Fruit fly (Drosophila melanogaster) whole organism, prepupa: Measurements from ENCODE around the gene net.

Experiments used
- CG11294 ChIP-seq: fragments of 200-800 bp; sonication (Bioruptor generic); IDR thresholded peaks from 2 replicates; pipeline ENCODE4 v1.3.6; 2022; ENCODE audit warnings: missing biosample characterization, missing genetic modification characterization
- CG1621 ChIP-seq: fragments of 200-800 bp; sonication (Bioruptor generic); optimal IDR thresholded peaks from 3 replicates; lab custom pipeline; 2018; ENCODE audit warnings: missing biosample characterization, mild to moderate bottlenecking, missing genetic modification characterization
- CG16779 ChIP-seq: fragments of 200-800 bp; sonication (Bioruptor generic); optimal IDR thresholded peaks from 3 replicates; lab custom pipeline; 2017; ENCODE audit warnings: missing biosample characterization, mild to moderate bottlenecking, missing genetic modification characterization
- Eip75B ChIP-seq: fragments of 200-800 bp; sonication (Bioruptor generic); optimal IDR thresholded peaks from 3 replicates; lab custom pipeline; 2016; ENCODE audit warnings: missing biosample characterization, missing genetic modification characterization
- Met ChIP-seq: fragments of 200-800 bp; sonication (Bioruptor generic); optimal IDR thresholded peaks from 3 replicates; lab custom pipeline; 2016; ENCODE audit warnings: missing biosample characterization, missing genetic modification characterization
- OdsH ChIP-seq: fragments of 200-800 bp; sonication (Bioruptor generic); optimal IDR thresholded peaks from 3 replicates; lab custom pipeline; 2016; ENCODE audit warnings: missing biosample characterization, missing genetic modification characterization
- Sox14 ChIP-seq: fragments of 200-800 bp; sonication (Bioruptor generic); optimal IDR thresholded peaks from 3 replicates; lab custom pipeline; 2016; ENCODE audit warnings: missing biosample characterization, missing genetic modification characterization

DNA sequence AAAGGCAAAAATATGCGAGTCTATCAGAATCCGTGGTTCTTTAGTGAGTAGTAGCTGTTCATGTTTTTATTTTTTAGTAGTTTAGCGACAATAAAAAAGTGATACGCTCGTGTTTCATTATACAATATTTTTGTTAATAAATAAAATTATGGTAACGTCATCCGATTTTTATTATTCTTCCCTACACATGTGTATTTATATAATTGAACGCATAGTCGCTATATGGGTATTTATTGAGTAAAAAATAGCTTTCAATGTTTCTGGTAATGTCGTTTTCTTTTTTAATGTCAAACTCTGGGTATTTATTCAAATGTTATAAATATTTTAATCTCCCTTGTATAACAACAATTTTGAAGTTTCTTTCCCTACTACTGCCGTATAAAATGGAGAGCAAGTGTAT is 11.1 kb downstream of the net start, which contains the start of gene CG11374:
- TF ChIP-seq Sox14 (GFP tag; lab: Kevin White, UChicago) = no peak
- no peak for TF ChIP-seq Met (GFP tag; lab: Kevin White, UChicago)
- TF ChIP-seq Eip75B (GFP tag; lab: Kevin White, UChicago) = no peak
- no peak for TF ChIP-seq OdsH (GFP tag; lab: Kevin White, UChicago)
- no peak for TF ChIP-seq CG11294 (GFP tag; lab: Robert Waterston, UW)
- no peak for TF ChIP-seq CG1621 (tag; lab: Kevin White, UChicago)
- TF ChIP-seq CG16779 (tag; lab: Kevin White, UChicago) = no peak
